Fruit fly (Drosophila melanogaster): ENCODE results near the gene maca.

DNA sequence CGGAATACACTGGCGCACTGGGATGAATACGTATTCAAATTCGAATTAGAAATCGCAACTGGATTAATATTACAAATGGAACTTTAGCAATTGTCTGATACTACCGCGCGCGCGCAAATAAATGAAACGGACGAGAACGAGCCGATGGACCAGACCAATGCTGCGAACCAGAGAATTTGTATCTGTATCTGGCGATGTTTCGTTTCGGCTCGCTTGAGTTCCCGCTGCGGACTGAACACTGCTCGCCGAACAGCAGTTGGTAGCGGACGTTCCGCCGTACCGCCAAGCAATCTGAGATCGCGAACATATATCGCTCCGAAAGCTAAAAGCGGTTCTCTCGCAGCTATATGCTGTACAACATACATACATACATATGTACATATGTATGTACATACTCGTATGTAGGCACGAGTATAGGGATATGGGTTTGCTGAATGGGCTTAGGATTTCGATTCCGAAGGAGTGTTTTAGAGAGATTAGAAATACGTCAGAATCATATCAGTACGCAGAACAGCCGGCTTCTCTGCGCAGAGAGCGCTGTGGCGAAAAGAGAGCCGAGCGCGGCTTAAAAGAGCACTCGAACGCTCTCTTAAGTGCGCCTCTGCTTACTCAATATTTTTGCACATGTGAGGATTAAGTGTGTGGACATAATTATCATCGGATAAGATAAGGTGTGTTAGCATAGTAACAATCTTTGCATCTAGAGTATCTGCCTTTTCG, 18.3 kb upstream of the maca start, which contains the start of gene AdamTS-A:
- no peak for TF ChIP-seq CG11617 (GFP tag; optimal IDR thresholded peaks at IDR 0.05)
- TF ChIP-seq CG33017 (tag; optimal IDR thresholded peaks at IDR 0.05), result no peak
- TF ChIP-seq Clk (GFP tag; optimal IDR thresholded peaks at IDR 0.05), result no peak
- no peak for TF ChIP-seq ovo (GFP tag; optimal IDR thresholded peaks at IDR 0.05)
- TF ChIP-seq cic (GFP tag; optimal IDR thresholded peaks at IDR 0.05), result no peak
- no peak for TF ChIP-seq Mnt (GFP tag; optimal IDR thresholded peaks at IDR 0.05)
- TF ChIP-seq toe (GFP tag; optimal IDR thresholded peaks at IDR 0.05), result no peak

All from whole organism, adult.